Worm (Caenorhabditis elegans) whole organism, L4 larva: ENCODE results near the gene C47D12.5.

Experiments
- D1046.2 ChIP-seq: fragments of 200-800 bp; sonication (Bioruptor generic); IDR thresholded peaks from 2 replicates; pipeline ENCODE4 v1.3.6; 2022; ENCODE audit warnings: missing genetic modification characterization, missing compliant biosample characterization
- F37D6.2 ChIP-seq: sonication (generic microtip); optimal IDR thresholded peaks from 2 replicates; lab custom pipeline; 2016; ENCODE audit warnings: mild to moderate bottlenecking, missing genetic modification characterization, missing compliant biosample characterization
- F49E8.2 ChIP-seq: sonication (generic microtip); optimal IDR thresholded peaks from 2 replicates; lab custom pipeline; 2016; ENCODE audit warnings: missing compliant biosample characterization, mild to moderate bottlenecking, missing genetic modification characterization, borderline replicate concordance
- R02D3.7 ChIP-seq: fragments of 150-350 bp; sonication (generic microtip); optimal IDR thresholded peaks from 3 replicates; lab custom pipeline; 2014; ENCODE audit warnings: missing biosample characterization, missing genetic modification characterization
- T20F7.1 ChIP-seq: fragments of 200-800 bp; sonication (Bioruptor generic); optimal IDR thresholded peaks from 2 replicates; lab custom pipeline; 2018; ENCODE audit warnings: mild to moderate bottlenecking, missing genetic modification characterization, missing compliant biosample characterization
- T26A8.4 ChIP-seq: fragments of 200-800 bp; sonication (Bioruptor generic); IDR thresholded peaks from 2 replicates; pipeline ENCODE4 v1.3.6; 2022; ENCODE audit warnings: missing genetic modification characterization, missing compliant biosample characterization
- Y5F2A.4 ChIP-seq: fragments of 200-800 bp; sonication (Bioruptor generic); optimal IDR thresholded peaks from 2 replicates; lab custom pipeline; 2018; ENCODE audit warnings: mild to moderate bottlenecking, missing genetic modification characterization, missing compliant biosample characterization
- Y75B8A.6 ChIP-seq: fragments of 200-800 bp; sonication (Bioruptor generic); IDR thresholded peaks from 2 replicates; pipeline ENCODE4 v1.3.6; 2022; ENCODE audit warnings: missing genetic modification reagents, missing genetic modification characterization, missing compliant biosample characterization
- aly-2 ChIP-seq: sonication (generic microtip); optimal IDR thresholded peaks from 2 replicates; lab custom pipeline; 2018; ENCODE audit warnings: missing biosample characterization, missing genetic modification characterization
- ama-1 ChIP-seq: fragments of 150-350 bp; optimal IDR thresholded peaks from 2 replicates; lab custom pipeline; 2014; ENCODE audit warnings: inconsistent platforms, mixed read lengths
- ceh-44 ChIP-seq: fragments of 200-800 bp; sonication (Bioruptor generic); IDR thresholded peaks from 2 replicates; pipeline ENCODE4 v1.3.6; 2022; ENCODE audit warnings: missing genetic modification reagents, missing genetic modification characterization, missing compliant biosample characterization
- ces-1 ChIP-seq: fragments of 150-350 bp; sonication (generic microtip); optimal IDR thresholded peaks from 4 replicates; lab custom pipeline; 2014; ENCODE audit warnings: missing biosample characterization, missing genetic modification reagents, missing genetic modification characterization
- cey-2 ChIP-seq: sonication (generic microtip); optimal IDR thresholded peaks from 3 replicates; lab custom pipeline; 2017; ENCODE audit warnings: missing genetic modification characterization, mild to moderate bottlenecking, missing compliant biosample characterization, antibody characterized with exemption, borderline replicate concordance; ENCODE audit not compliant: insufficient read depth
- ctbp-1 ChIP-seq: fragments of 200-800 bp; sonication (Bioruptor generic); IDR thresholded peaks from 2 replicates; pipeline ENCODE4 v1.3.6; 2022; ENCODE audit warnings: missing genetic modification reagents, missing genetic modification characterization, missing compliant biosample characterization
- daf-12 ChIP-seq: fragments of 150-350 bp; optimal IDR thresholded peaks from 2 replicates; lab custom pipeline; 2014; ENCODE audit warnings: missing biosample characterization, missing genetic modification reagents, missing genetic modification characterization
- dmd-6 ChIP-seq: fragments of 200-800 bp; sonication (Bioruptor generic); IDR thresholded peaks from 2 replicates; pipeline ENCODE4 v1.3.6; 2022; ENCODE audit warnings: missing genetic modification reagents, missing genetic modification characterization, missing compliant biosample characterization
- dmd-8 ChIP-seq: fragments of 200-800 bp; sonication (Bioruptor generic); IDR thresholded peaks from 2 replicates; pipeline ENCODE4 v1.3.6; 2022; ENCODE audit warnings: missing genetic modification characterization, missing compliant biosample characterization
- duxl-1 ChIP-seq: sonication (generic microtip); optimal IDR thresholded peaks from 2 replicates; lab custom pipeline; 2016; ENCODE audit warnings: mild to moderate bottlenecking, missing genetic modification characterization, moderate library complexity, missing compliant biosample characterization; ENCODE audit not compliant: poor library complexity
- egl-27 ChIP-seq: sonication (generic microtip); optimal IDR thresholded peaks from 3 replicates; lab custom pipeline; 2017; ENCODE audit warnings: missing biosample characterization, missing genetic modification reagents, missing genetic modification characterization
- fkh-10 ChIP-seq: fragments of 150-350 bp; optimal IDR thresholded peaks from 2 replicates; lab custom pipeline; 2014; ENCODE audit warnings: missing biosample characterization, missing genetic modification reagents, missing genetic modification characterization
- hlh-30 ChIP-seq: sonication (generic microtip); optimal IDR thresholded peaks from 2 replicates; lab custom pipeline; 2017; ENCODE audit warnings: antibody characterized with exemption, mild to moderate bottlenecking, missing genetic modification characterization, missing compliant biosample characterization; ENCODE audit not compliant: insufficient read depth
- hmg-1.1 ChIP-seq: fragments of 200-800 bp; sonication (Bioruptor generic); IDR thresholded peaks from 2 replicates; pipeline ENCODE4 v1.3.6; 2022; ENCODE audit warnings: missing genetic modification reagents, missing genetic modification characterization, missing compliant biosample characterization
- lim-7 ChIP-seq: fragments of 200-800 bp; sonication (Bioruptor generic); IDR thresholded peaks from 2 replicates; pipeline ENCODE4 v1.3.6; 2022; ENCODE audit warnings: missing genetic modification characterization, missing compliant biosample characterization
- lin-1 ChIP-seq: fragments of 200-800 bp; sonication (Bioruptor generic); IDR thresholded peaks from 2 replicates; pipeline ENCODE4 v1.3.6; 2022; ENCODE audit warnings: missing genetic modification reagents, missing genetic modification characterization, missing compliant biosample characterization
- lin-13 ChIP-seq: fragments of 150-350 bp; optimal IDR thresholded peaks from 2 replicates; lab custom pipeline; 2014; ENCODE audit warnings: missing biosample characterization, missing genetic modification reagents, missing genetic modification characterization
- lin-29 ChIP-seq: fragments of 200-800 bp; sonication (Bioruptor generic); IDR thresholded peaks from 2 replicates; pipeline ENCODE4 v1.3.6; 2022; ENCODE audit warnings: missing genetic modification reagents, missing genetic modification characterization, missing compliant biosample characterization
- lin-38 ChIP-seq: fragments of 200-800 bp; sonication (Bioruptor generic); IDR thresholded peaks from 2 replicates; pipeline ENCODE4 v1.3.6; 2022; ENCODE audit warnings: missing genetic modification reagents, missing genetic modification characterization, missing compliant biosample characterization
- lin-39 ChIP-seq: fragments of 150-350 bp; optimal IDR thresholded peaks from 2 replicates; lab custom pipeline; 2014; ENCODE audit warnings: missing biosample characterization, missing genetic modification reagents, missing genetic modification characterization
- lir-3 ChIP-seq: sonication (generic microtip); optimal IDR thresholded peaks from 2 replicates; lab custom pipeline; 2016; ENCODE audit warnings: mild to moderate bottlenecking, missing genetic modification characterization, missing compliant biosample characterization
- mes-2 ChIP-seq: sonication (generic microtip); optimal IDR thresholded peaks from 2 replicates; lab custom pipeline; 2016; ENCODE audit warnings: missing genotype, mild to moderate bottlenecking, missing genetic modification characterization, missing compliant biosample characterization; ENCODE audit not compliant: poor library complexity, severe bottlenecking
- mxl-3 ChIP-seq: fragments of 200-800 bp; sonication (Bioruptor generic); optimal IDR thresholded peaks from 2 replicates; lab custom pipeline; 2018; ENCODE audit warnings: mild to moderate bottlenecking, missing genetic modification characterization, missing compliant biosample characterization
- nhr-11 ChIP-seq: fragments of 150-350 bp; optimal IDR thresholded peaks from 2 replicates; lab custom pipeline; 2014; ENCODE audit warnings: missing biosample characterization, missing genetic modification characterization
- nhr-111 ChIP-seq: fragments of 200-800 bp; sonication (Bioruptor generic); optimal IDR thresholded peaks from 2 replicates; lab custom pipeline; 2018; ENCODE audit warnings: mild to moderate bottlenecking, missing genetic modification characterization, missing compliant biosample characterization
- nhr-28 ChIP-seq: fragments of 150-350 bp; optimal IDR thresholded peaks from 2 replicates; lab custom pipeline; 2014; ENCODE audit warnings: missing biosample characterization, missing genetic modification characterization
- nhr-42 ChIP-seq: fragments of 200-800 bp; sonication (Bioruptor generic); IDR thresholded peaks from 2 replicates; pipeline ENCODE4 v1.3.6; 2022; ENCODE audit warnings: missing genetic modification characterization, missing compliant biosample characterization
- nhr-77 ChIP-seq: fragments of 150-350 bp; optimal IDR thresholded peaks from 2 replicates; lab custom pipeline; 2014; ENCODE audit warnings: missing biosample characterization, missing genetic modification characterization
- rbr-2 ChIP-seq: sonication (generic microtip); optimal IDR thresholded peaks from 2 replicates; lab custom pipeline; 2016; ENCODE audit warnings: missing genotype, missing genetic modification characterization, missing compliant biosample characterization
- set-16 ChIP-seq: fragments of 200-800 bp; sonication (Bioruptor generic); IDR thresholded peaks from 2 replicates; pipeline ENCODE4 v1.3.6; 2022; ENCODE audit warnings: missing genetic modification reagents, missing genetic modification characterization, missing compliant biosample characterization
- skn-1 ChIP-seq: fragments of 150-350 bp; optimal IDR thresholded peaks from 2 replicates; lab custom pipeline; 2014; ENCODE audit warnings: missing biosample characterization, missing genetic modification characterization
- spr-1 ChIP-seq: sonication (generic microtip); optimal IDR thresholded peaks from 2 replicates; lab custom pipeline; 2016; ENCODE audit warnings: mild to moderate bottlenecking, missing genetic modification characterization, missing compliant biosample characterization
- spr-3 ChIP-seq: fragments of 200-800 bp; sonication (Bioruptor generic); optimal IDR thresholded peaks from 2 replicates; lab custom pipeline; 2018; ENCODE audit warnings: mild to moderate bottlenecking, missing genetic modification characterization, missing compliant biosample characterization
- unc-39 ChIP-seq: sonication (generic microtip); optimal IDR thresholded peaks from 2 replicates; lab custom pipeline; 2017; ENCODE audit warnings: missing biosample characterization, missing genetic modification characterization
- unc-62 ChIP-seq, 3 experiments: fragments of 150-350 bp in 1 of 3; sonication (generic microtip); optimal IDR thresholded peaks in 2 of 3; peaks in 1 of 3; 1 replicate in 1 of 3; 2 replicates in 2 of 3; lab custom pipeline; 2014 to 2017; ENCODE audit warnings: missing biosample characterization in 3 of 3, missing genetic modification characterization in 3 of 3, missing genetic modification reagents in 3 of 3, missing genotype in 1 of 3
- vab-7 ChIP-seq: fragments of 200-800 bp; sonication (Bioruptor generic); IDR thresholded peaks from 2 replicates; pipeline ENCODE4 v1.3.6; 2022; ENCODE audit warnings: missing genetic modification reagents, missing genetic modification characterization, missing compliant biosample characterization
- zag-1 ChIP-seq: fragments of 150-350 bp; optimal IDR thresholded peaks from 2 replicates; lab custom pipeline; 2014; ENCODE audit warnings: missing biosample characterization, missing genetic modification characterization
- zip-2 ChIP-seq: fragments of 150-350 bp; optimal IDR thresholded peaks from 2 replicates; lab custom pipeline; 2014; ENCODE audit warnings: missing biosample characterization, missing genetic modification characterization

The C47D12.5 gene

ce11 chrII:11694432-11694831 lies 9.4 kb upstream of the C47D12.5 start (continued):
- TF ChIP-seq ces-1 (GFP tag; lab: Kevin White, UChicago), result no peak
- TF ChIP-seq lin-39, result no peak
- TF ChIP-seq nhr-111 (GFP tag; lab: Kevin White, UChicago), result no peak
- no peak for TF ChIP-seq dmd-8
- TF ChIP-seq nhr-28 (tag; lab: Kevin White, UChicago), result no peak
- no peak for TF ChIP-seq lin-1 (GFP tag; lab: Robert Waterston, UW)
- TF ChIP-seq vab-7, result no peak
- no peak for TF ChIP-seq unc-39 (tag; lab: Kevin White, UChicago)
- no peak for TF ChIP-seq nhr-11 (tag; lab: Kevin White, UChicago)
- no peak for TF ChIP-seq hlh-30 (tag; lab: Kevin White, UChicago)
- TF ChIP-seq F49E8.2 (tag; lab: Kevin White, UChicago), result no peak
- TF ChIP-seq nhr-77 (tag; lab: Kevin White, UChicago), result peak; percentile 1
- TF ChIP-seq skn-1 (tag; lab: Kevin White, UChicago), result no peak
- TF ChIP-seq lin-13 (GFP tag; lab: Kevin White, UChicago), result peak; percentile 29
- TF ChIP-seq duxl-1 (tag; lab: Kevin White, UChicago), result no peak
- no peak for TF ChIP-seq daf-12 (tag; lab: Kevin White, UChicago)
- no peak for TF ChIP-seq ctbp-1 (GFP tag; lab: Robert Waterston, UW)
- TF ChIP-seq hmg-1.1 (GFP tag; lab: Robert Waterston, UW), result no peak
- no peak for TF ChIP-seq Y5F2A.4 (GFP tag; lab: Kevin White, UChicago)
- TF ChIP-seq zip-2 (tag; lab: Kevin White, UChicago), result no peak
- TF ChIP-seq mes-2 (tag; lab: Kevin White, UChicago), result peak; percentile 38
- TF ChIP-seq nhr-42 (GFP tag; lab: Robert Waterston, UW), result no peak
- no peak for TF ChIP-seq T26A8.4 (GFP tag; lab: Robert Waterston, UW)
- peak in 1 of 2 experiments; percentile 42 for TF ChIP-seq unc-62 (GFP tag; optimal IDR thresholded peaks at IDR 0.05 in 1 of 2; lab: Kevin White, UChicago)
- no peak for TF ChIP-seq unc-62 (tag; optimal IDR thresholded peaks at IDR 0.05; lab: Kevin White, UChicago)
- TF ChIP-seq Y75B8A.6, result no peak
- TF ChIP-seq ceh-44, result no peak

DNA sequence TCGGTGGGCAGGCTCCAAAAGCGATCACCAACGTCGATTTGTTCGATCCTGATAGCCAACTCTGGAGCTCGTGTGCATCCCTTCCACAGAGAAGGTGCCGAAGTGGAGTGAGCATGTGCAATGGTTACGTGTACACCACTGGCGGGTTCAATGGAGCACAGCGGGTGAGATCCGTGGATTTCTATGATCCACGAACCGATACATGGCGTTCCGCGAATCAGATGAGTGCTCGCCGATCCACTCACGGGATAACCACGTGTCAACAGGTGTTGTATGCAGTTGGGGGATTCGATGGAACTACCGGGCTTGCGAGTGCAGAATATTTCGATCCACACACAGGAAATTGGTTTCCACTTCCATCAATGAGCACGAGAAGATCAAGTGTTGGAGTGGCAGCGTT lies 5.8 kb upstream of the C47D12.5 start:
- peak in 1 of 2 experiments; percentile 56 for TF ChIP-seq unc-62 (GFP tag; optimal IDR thresholded peaks at IDR 0.05 in 1 of 2; lab: Kevin White, UChicago)
- no peak for TF ChIP-seq unc-62 (tag; optimal IDR thresholded peaks at IDR 0.05; lab: Kevin White, UChicago)
- no peak for TF ChIP-seq zag-1
- TF ChIP-seq mxl-3, result no peak
- no peak for TF ChIP-seq hlh-30 (tag; lab: Kevin White, UChicago)
- TF ChIP-seq aly-2 (tag; lab: Kevin White, UChicago), result peak; percentile 48
- TF ChIP-seq D1046.2, result peak; percentile 81; the same call in 1 of the 2 replicates
- no peak for TF ChIP-seq lin-38 (GFP tag; lab: Robert Waterston, UW)
- no peak for TF ChIP-seq lir-3 (tag; lab: Kevin White, UChicago)
- TF ChIP-seq nhr-28 (tag; lab: Kevin White, UChicago), result no peak
- TF ChIP-seq dmd-6 (GFP tag; lab: Robert Waterston, UW), result no peak
- no peak for TF ChIP-seq cey-2 (tag; lab: Kevin White, UChicago)
- no peak for TF ChIP-seq nhr-111 (GFP tag; lab: Kevin White, UChicago)
- no peak for TF ChIP-seq lin-29 (GFP tag; lab: Robert Waterston, UW)
- no peak for TF ChIP-seq Y75B8A.6
- TF ChIP-seq zip-2 (tag; lab: Kevin White, UChicago), result no peak
- no peak for TF ChIP-seq R02D3.7 (tag; lab: Kevin White, UChicago)
- TF ChIP-seq spr-1 (tag; lab: Kevin White, UChicago), result no peak
- no peak for TF ChIP-seq ama-1 (lab: Kevin White, UChicago)
- no peak for TF ChIP-seq fkh-10 (GFP tag; lab: Kevin White, UChicago)
- 0 out of 2 replicates have a peak, but pooled peaks have one; percentile 16 for TF ChIP-seq ctbp-1 (GFP tag; lab: Robert Waterston, UW)
- no peak for TF ChIP-seq F37D6.2 (tag; lab: Kevin White, UChicago)
- no peak for TF ChIP-seq spr-3
- TF ChIP-seq rbr-2 (tag; lab: Kevin White, UChicago), result no peak
- TF ChIP-seq egl-27, result no peak
- no peak for TF ChIP-seq T20F7.1 (GFP tag; lab: Kevin White, UChicago)
- no peak for TF ChIP-seq nhr-42 (GFP tag; lab: Robert Waterston, UW)
- TF ChIP-seq lim-7 (GFP tag; lab: Robert Waterston, UW), result no peak
- peak; percentile 38 for TF ChIP-seq set-16 (GFP tag; lab: Robert Waterston, UW)
